Worm (Caenorhabditis elegans) whole organism, L1 larva: Measurements from ENCODE around the gene crm-1.

Experiments used
- F16B12.6 ChIP-seq: fragments of 150-350 bp; optimal IDR thresholded peaks from 2 replicates; lab custom pipeline; 2014; ENCODE audit warnings: missing biosample characterization, missing genetic modification characterization
- blmp-1 ChIP-seq: fragments of 150-350 bp; optimal IDR thresholded peaks from 2 replicates; lab custom pipeline; 2014; ENCODE audit warnings: missing biosample characterization, missing genetic modification characterization
- ceh-82 ChIP-seq, 3 experiments: fragments of 150-350 bp in 1 of 3; sonication (generic microtip) in 2 of 3; optimal IDR thresholded peaks; 2 replicates each; lab custom pipeline; 2014 to 2017; ENCODE audit warnings: missing biosample characterization in 3 of 3, missing genetic modification characterization in 3 of 3
- ceh-90 ChIP-seq: sonication (generic microtip); optimal IDR thresholded peaks from 2 replicates; lab custom pipeline; 2016; ENCODE audit warnings: missing genetic modification characterization, missing compliant biosample characterization
- ces-1 ChIP-seq: fragments of 150-350 bp; optimal IDR thresholded peaks from 2 replicates; lab custom pipeline; 2014; ENCODE audit warnings: missing biosample characterization, missing genetic modification reagents, missing genetic modification characterization
- dsc-1 ChIP-seq: sonication (generic microtip); optimal IDR thresholded peaks from 2 replicates; lab custom pipeline; 2016; ENCODE audit warnings: mild to moderate bottlenecking, missing genetic modification characterization, missing compliant biosample characterization
- efl-1 ChIP-seq, 4 experiments: fragments of 150-350 bp; optimal IDR thresholded peaks in 3 of 4; peaks in 1 of 4; 1 replicate in 1 of 4; 2 replicates in 3 of 4; lab custom pipeline; 2014; ENCODE audit warnings: missing biosample characterization in 2 of 4, missing genetic modification characterization in 2 of 4, missing genetic modification reagents in 2 of 4
- efl-3 ChIP-seq: fragments of 200-800 bp; sonication (Bioruptor generic); optimal IDR thresholded peaks from 2 replicates; lab custom pipeline; 2018; ENCODE audit warnings: mild to moderate bottlenecking, missing genetic modification characterization, missing compliant biosample characterization
- egl-13 ChIP-seq: sonication (generic microtip); optimal IDR thresholded peaks from 2 replicates; lab custom pipeline; 2016; ENCODE audit warnings: missing genotype, missing genetic modification reagents, missing genetic modification characterization, missing compliant biosample characterization
- egl-27 ChIP-seq, 2 experiments: fragments of 150-350 bp in 1 of 2; sonication (generic microtip); optimal IDR thresholded peaks; 3 replicates each; lab custom pipeline; 2017 to 2018; ENCODE audit warnings: missing biosample characterization in 2 of 2, missing genetic modification characterization in 2 of 2, missing genetic modification reagents in 2 of 2
- elt-2 ChIP-seq: sonication (generic microtip); optimal IDR thresholded peaks from 2 replicates; lab custom pipeline; 2016; ENCODE audit warnings: missing genetic modification characterization, mild to moderate bottlenecking, inconsistent platforms, missing compliant biosample characterization, missing genetic modification reagents
- elt-3 ChIP-seq, 6 experiments: fragments of 150-350 bp in 1 of 6; sonication (generic microtip); optimal IDR thresholded peaks; 2 replicates each; lab custom pipeline; 2017 to 2018; ENCODE audit warnings: missing biosample characterization in 6 of 6, missing genetic modification characterization in 6 of 6, inconsistent platforms in 1 of 6
- fkh-8 ChIP-seq: sonication (generic microtip); optimal IDR thresholded peaks from 2 replicates; lab custom pipeline; 2016; ENCODE audit warnings: mild to moderate bottlenecking, missing genetic modification characterization, missing compliant biosample characterization
- hlh-17 ChIP-seq: fragments of 200-800 bp; sonication (Bioruptor generic); optimal IDR thresholded peaks from 2 replicates; lab custom pipeline; 2018; ENCODE audit warnings: missing genetic modification characterization, mild to moderate bottlenecking, missing compliant biosample characterization, moderate library complexity, borderline replicate concordance
- hlh-4 ChIP-seq: sonication (generic microtip); optimal IDR thresholded peaks from 2 replicates; lab custom pipeline; 2016; ENCODE audit warnings: mild to moderate bottlenecking, missing genetic modification characterization, missing compliant biosample characterization
- irx-1 ChIP-seq: sonication (generic microtip); optimal IDR thresholded peaks from 2 replicates; lab custom pipeline; 2016; ENCODE audit warnings: missing genetic modification characterization, missing compliant biosample characterization
- lin-14 ChIP-seq: fragments of 200-800 bp; sonication (Bioruptor generic); optimal IDR thresholded peaks from 2 replicates; lab custom pipeline; 2018; ENCODE audit warnings: mild to moderate bottlenecking, missing genetic modification characterization, moderate library complexity, missing compliant biosample characterization
- lin-15B ChIP-seq: fragments of 150-350 bp; sonication (generic microtip); optimal IDR thresholded peaks from 3 replicates; lab custom pipeline; 2014; ENCODE audit warnings: missing biosample characterization, missing genetic modification characterization
- lir-3 ChIP-seq: sonication (generic microtip); optimal IDR thresholded peaks from 2 replicates; lab custom pipeline; 2016; ENCODE audit warnings: mild to moderate bottlenecking, missing genetic modification characterization, moderate library complexity, missing compliant biosample characterization; ENCODE audit not compliant: poor library complexity
- mab-9 ChIP-seq: fragments of 200-800 bp; sonication (Bioruptor generic); IDR thresholded peaks from 2 replicates; pipeline ENCODE4 v1.3.6; 2022; ENCODE audit warnings: missing genetic modification reagents, missing genetic modification characterization, missing compliant biosample characterization
- mdl-1 ChIP-seq, 2 experiments: fragments of 150-350 bp; optimal IDR thresholded peaks; 2 replicates each; lab custom pipeline; 2014 to 2017; ENCODE audit warnings: missing biosample characterization in 2 of 2, missing genetic modification characterization in 2 of 2, inconsistent platforms in 1 of 2
- nhr-20 ChIP-seq: sonication (generic microtip); optimal IDR thresholded peaks from 2 replicates; lab custom pipeline; 2016; ENCODE audit warnings: mild to moderate bottlenecking, missing genetic modification characterization, missing compliant biosample characterization
- nhr-71 ChIP-seq: sonication (generic microtip); optimal IDR thresholded peaks from 2 replicates; lab custom pipeline; 2016; ENCODE audit warnings: mild to moderate bottlenecking, missing genetic modification characterization, moderate library complexity, missing compliant biosample characterization
- nhr-76 ChIP-seq: sonication (generic microtip); optimal IDR thresholded peaks from 2 replicates; lab custom pipeline; 2017; ENCODE audit warnings: missing biosample characterization, missing genetic modification characterization
- pag-3 ChIP-seq: sonication (generic microtip); optimal IDR thresholded peaks from 2 replicates; lab custom pipeline; 2017; ENCODE audit warnings: missing genetic modification characterization, mild to moderate bottlenecking, missing compliant biosample characterization, antibody characterized with exemption, borderline replicate concordance; ENCODE audit not compliant: insufficient read depth
- pax-3 ChIP-seq: fragments of 200-800 bp; sonication (Bioruptor generic); optimal IDR thresholded peaks from 2 replicates; lab custom pipeline; 2018; ENCODE audit warnings: mild to moderate bottlenecking, missing genetic modification characterization, moderate library complexity, missing compliant biosample characterization
- snpc-4 ChIP-seq: fragments of 150-350 bp; optimal IDR thresholded peaks from 2 replicates; lab custom pipeline; 2014; ENCODE audit warnings: missing biosample characterization, missing genetic modification characterization
- snu-23 ChIP-seq: sonication (generic microtip); optimal IDR thresholded peaks from 2 replicates; lab custom pipeline; 2016; ENCODE audit warnings: missing genetic modification characterization, missing compliant biosample characterization
- sox-4 ChIP-seq: sonication (generic microtip); optimal IDR thresholded peaks from 2 replicates; lab custom pipeline; 2016; ENCODE audit warnings: missing genetic modification characterization, missing compliant biosample characterization
- sup-37 ChIP-seq: fragments of 200-800 bp; sonication (Bioruptor generic); optimal IDR thresholded peaks from 2 replicates; lab custom pipeline; 2018; ENCODE audit warnings: mild to moderate bottlenecking, missing genetic modification characterization, missing compliant biosample characterization
- swsn-7 ChIP-seq: sonication (generic microtip); optimal IDR thresholded peaks from 2 replicates; lab custom pipeline; 2016; ENCODE audit warnings: missing genetic modification characterization, missing compliant biosample characterization
- tbx-2 ChIP-seq: sonication (generic microtip); optimal IDR thresholded peaks from 2 replicates; lab custom pipeline; 2016; ENCODE audit warnings: missing genetic modification characterization, missing compliant biosample characterization
- unc-130 ChIP-seq: fragments of 150-350 bp; optimal IDR thresholded peaks from 2 replicates; lab custom pipeline; 2017; ENCODE audit warnings: missing biosample characterization, missing genetic modification characterization, inconsistent platforms
- unc-86 ChIP-seq: sonication (generic microtip); optimal IDR thresholded peaks from 2 replicates; lab custom pipeline; 2016; ENCODE audit warnings: missing genetic modification characterization, missing compliant biosample characterization
- zip-4 ChIP-seq: fragments of 200-800 bp; sonication (Bioruptor generic); optimal IDR thresholded peaks from 2 replicates; lab custom pipeline; 2018; ENCODE audit warnings: mild to moderate bottlenecking, missing genetic modification characterization, moderate library complexity, missing compliant biosample characterization

crm-1 gene

ce11 chrV:10338305-10338992 is 6.5 kb upstream of the crm-1 start, which contains the start of gene arx-2 (continued):
- TF ChIP-seq hlh-4 (tag; lab: Kevin White, UChicago) (no peak), zip-4 (GFP tag; lab: Kevin White, UChicago) (no peak), lir-3 (tag; lab: Kevin White, UChicago) (no peak), tbx-2 (tag; lab: Kevin White, UChicago) (no peak), unc-130 (tag; lab: Kevin White, UChicago) (peak; percentile 59), ceh-82 (tag; optimal IDR thresholded peaks at IDR 0.05; lab: Kevin White, UChicago) (peak in 1 of 3 experiments; percentile 30), pax-3 (no peak), irx-1 (tag; lab: Kevin White, UChicago) (no peak), snu-23 (GFP tag; lab: Kevin White, UChicago) (peak; percentile 36), dsc-1 (tag; lab: Kevin White, UChicago) (no peak), pag-3 (tag; lab: Kevin White, UChicago) (no peak), egl-13 (tag; lab: Kevin White, UChicago) (no peak), nhr-20 (tag; lab: Kevin White, UChicago) (peak; percentile 25), swsn-7 (tag; lab: Kevin White, UChicago) (no peak), ceh-90 (tag; lab: Kevin White, UChicago) (no peak), mdl-1 (tag; optimal IDR thresholded peaks at IDR 0.05; lab: Kevin White, UChicago) (no peak), sox-4 (no peak), efl-3 (no peak), elt-3 (tag; optimal IDR thresholded peaks at IDR 0.05; lab: Kevin White, UChicago) (peak in 1 of 6 experiments; percentile 26), elt-2 (no peak), lin-15B (peak; percentile 54)

ce11 chrV:10333843-10334242 is 1.9 kb upstream of the crm-1 start:
- TF ChIP-seq blmp-1 (tag; lab: Kevin White, UChicago) (peak; percentile 65), elt-2 (no peak), efl-1 (optimal IDR thresholded peaks at IDR 0.05; lab: Kevin White, UChicago) (no peak), efl-1 (GFP tag; optimal IDR thresholded peaks at IDR 0.05 in 1 of 2; lab: Kevin White, UChicago) (peak in 1 of 2 experiments; percentile 8), ces-1 (GFP tag; lab: Kevin White, UChicago) (no peak), pax-3 (no peak), sup-37 (GFP tag; lab: Kevin White, UChicago) (no peak)

ce11 chrV:10328080-10328479 is 3.8 kb downstream of the crm-1 start:
- TF ChIP-seq snu-23 (GFP tag; lab: Kevin White, UChicago) (no peak), mab-9 (GFP tag; lab: Robert Waterston, UW) (no peak), F16B12.6 (tag; lab: Kevin White, UChicago) (no peak), pax-3 (no peak), tbx-2 (tag; lab: Kevin White, UChicago) (peak; percentile 15), zip-4 (GFP tag; lab: Kevin White, UChicago) (no peak), hlh-17 (GFP tag; lab: Kevin White, UChicago) (no peak), snpc-4 (tag; lab: Kevin White, UChicago) (no peak), dsc-1 (tag; lab: Kevin White, UChicago) (no peak), lin-14 (GFP tag; lab: Kevin White, UChicago) (peak; percentile 16), efl-1 (optimal IDR thresholded peaks at IDR 0.05; lab: Kevin White, UChicago) (no peak), efl-1 (GFP tag; optimal IDR thresholded peaks at IDR 0.05 in 1 of 2; lab: Kevin White, UChicago) (no peak), unc-86 (tag; lab: Kevin White, UChicago) (no peak), nhr-76 (tag; lab: Kevin White, UChicago) (no peak), elt-2 (no peak), fkh-8 (tag; lab: Kevin White, UChicago) (no peak), egl-27 (tag; optimal IDR thresholded peaks at IDR 0.05; lab: Kevin White, UChicago) (no peak), nhr-71 (tag; lab: Kevin White, UChicago) (no peak), hlh-4 (tag; lab: Kevin White, UChicago) (no peak)
